Fruit fly (Drosophila melanogaster) whole organism, adult: ENCODE data around the gene CG13367.

Experiments used
- CG14711 ChIP-seq: fragments of 200-800 bp; sonication (Bioruptor generic); optimal IDR thresholded peaks from 2 replicates; lab custom pipeline; 2018; ENCODE audit warnings: missing biosample characterization, mild to moderate bottlenecking, missing genetic modification characterization, moderate library complexity
- CG1620 ChIP-seq: fragments of 200-800 bp; sonication (Bioruptor generic); optimal IDR thresholded peaks from 2 replicates; lab custom pipeline; 2016; ENCODE audit warnings: missing biosample characterization, missing genetic modification characterization
- CG5204 ChIP-seq: fragments of 200-800 bp; sonication (Bioruptor generic); optimal IDR thresholded peaks from 2 replicates; lab custom pipeline; 2016; ENCODE audit warnings: missing biosample characterization, missing genetic modification characterization
- CG7045 ChIP-seq: fragments of 200-800 bp; sonication (Bioruptor generic); optimal IDR thresholded peaks from 2 replicates; lab custom pipeline; 2017; ENCODE audit warnings: missing biosample characterization, mild to moderate bottlenecking, missing genetic modification characterization
- Clk ChIP-seq: fragments of 200-800 bp; sonication (Bioruptor generic); optimal IDR thresholded peaks from 2 replicates; lab custom pipeline; 2017; ENCODE audit warnings: missing biosample characterization, missing genetic modification characterization
- Crg-1 ChIP-seq: fragments of 200-800 bp; sonication (Bioruptor generic); optimal IDR thresholded peaks from 2 replicates; lab custom pipeline; 2016; ENCODE audit warnings: missing biosample characterization, missing genetic modification characterization
- bab1 ChIP-seq: fragments of 200-800 bp; sonication (Bioruptor generic); optimal IDR thresholded peaks from 3 replicates; lab custom pipeline; 2019; ENCODE audit warnings: missing biosample characterization, mild to moderate bottlenecking, missing genetic modification characterization, moderate library complexity

- peak; percentile 56 for TF ChIP-seq CG14711
- TF ChIP-seq Crg-1 (GFP tag; lab: Kevin White, UChicago): peak; percentile 71
- peak; percentile 71 for TF ChIP-seq CG1620
- TF ChIP-seq CG7045 (GFP tag; lab: Kevin White, UChicago): peak; percentile 67
- peak; percentile 53 for TF ChIP-seq Clk (GFP tag; lab: Kevin White, UChicago)
- TF ChIP-seq CG5204 (GFP tag; lab: Kevin White, UChicago): peak; percentile 73
- peak; percentile 88 for TF ChIP-seq bab1
These were observed 41.9 kb downstream of the CG13367 start, which contains the start of gene sdk for dm6 chrX:686437-686972.
